Worm (Caenorhabditis elegans): ENCODE measurements around the gene msp-152.

msp-152 gene

ce11 chrII:4946775-4947174 is 13.9 kb downstream of the msp-152 start:
- TF ChIP-seq ceh-16 (tag; optimal IDR thresholded peaks at IDR 0.05) (no peak), lin-39 (tag; optimal IDR thresholded peaks at IDR 0.05) (no peak), lin-13 (GFP tag; optimal IDR thresholded peaks at IDR 0.05) (peak; percentile 42), sem-4 (tag; optimal IDR thresholded peaks at IDR 0.05) (no peak), nhr-10 (tag; optimal IDR thresholded peaks at IDR 0.05) (no peak), skn-1 (tag; optimal IDR thresholded peaks at IDR 0.05) (no peak), dmd-4 (tag; optimal IDR thresholded peaks at IDR 0.05) (no peak), lsy-2 (tag; optimal IDR thresholded peaks at IDR 0.05) (peak in 1 of 2 experiments; percentile 13), aly-2 (tag; optimal IDR thresholded peaks at IDR 0.05) (no peak), sma-3 (GFP tag; optimal IDR thresholded peaks at IDR 0.05) (no peak), gmeb-1 (tag; optimal IDR thresholded peaks at IDR 0.05) (no peak), ama-1 (optimal IDR thresholded peaks at IDR 0.05) (no peak), R02D3.7 (tag; optimal IDR thresholded peaks at IDR 0.05) (no peak), nhr-129 (tag; optimal IDR thresholded peaks at IDR 0.05) (peak; percentile 18), F13H6.1 (tag; optimal IDR thresholded peaks at IDR 0.05) (no peak), fos-1 (tag; optimal IDR thresholded peaks at IDR 0.05) (no peak), mdl-1 (tag; optimal IDR thresholded peaks at IDR 0.05) (no peak), peb-1 (tag; optimal IDR thresholded peaks at IDR 0.05) (no peak), nhr-25 (tag; optimal IDR thresholded peaks at IDR 0.05) (no peak), unc-55 (GFP tag; optimal IDR thresholded peaks at IDR 0.05) (peak; percentile 31), crh-2 (tag; optimal IDR thresholded peaks at IDR 0.05) (peak; percentile 25), ztf-4 (tag; optimal IDR thresholded peaks at IDR 0.05) (no peak), C34F6.9 (tag; optimal IDR thresholded peaks at IDR 0.05) (peak; percentile 19), elt-1 (tag; optimal IDR thresholded peaks at IDR 0.05) (no peak)

ce11 chrII:4948118-4948517 is 15.3 kb downstream of the msp-152 start:
- TF ChIP-seq skn-1 (tag; optimal IDR thresholded peaks at IDR 0.05) (no peak), nhr-129 (tag; optimal IDR thresholded peaks at IDR 0.05) (no peak), sma-3 (GFP tag; optimal IDR thresholded peaks at IDR 0.05) (no peak), nhr-23 (tag; optimal IDR thresholded peaks at IDR 0.05) (no peak), nhr-25 (tag; optimal IDR thresholded peaks at IDR 0.05) (no peak)

ce11 chrII:4949380-4949950 is 16.6 kb downstream of the msp-152 start, which contains the start of the genes try-1 and zyg-12:
TSS of gene try-1 (minus strand) at chrII:4949527.
TSS of gene zyg-12 (plus strand) at chrII:4949900.
- no peak for TF ChIP-seq sma-9 (GFP tag; optimal IDR thresholded peaks at IDR 0.05)
- TF ChIP-seq sma-9 (tag; optimal IDR thresholded peaks at IDR 0.05), result no peak
- no peak for TF ChIP-seq F13H6.1 (tag; optimal IDR thresholded peaks at IDR 0.05)
- no peak for TF ChIP-seq ztf-11 (tag; optimal IDR thresholded peaks at IDR 0.05)

- TF ChIP-seq nhr-11 (tag; optimal IDR thresholded peaks at IDR 0.05) (no peak), elt-3 (tag; optimal IDR thresholded peaks at IDR 0.05) (no peak), ceh-16 (tag; optimal IDR thresholded peaks at IDR 0.05) (no peak), aly-2 (tag; optimal IDR thresholded peaks at IDR 0.05) (no peak), mdl-1 (tag; optimal IDR thresholded peaks at IDR 0.05) (no peak), egl-27 (tag; optimal IDR thresholded peaks at IDR 0.05) (no peak), nhr-23 (tag; optimal IDR thresholded peaks at IDR 0.05) (no peak), unc-62 (GFP tag; optimal IDR thresholded peaks at IDR 0.05) (no peak), snpc-4 (tag; optimal IDR thresholded peaks at IDR 0.05) (no peak), nhr-77 (tag; optimal IDR thresholded peaks at IDR 0.05) (no peak), blmp-1 (tag; optimal IDR thresholded peaks at IDR 0.05; ENCODE audit: insufficient read depth) (no peak), lsy-2 (tag; optimal IDR thresholded peaks at IDR 0.05) (no peak), nhr-6 (tag; optimal IDR thresholded peaks at IDR 0.05) (no peak), peb-1 (tag; optimal IDR thresholded peaks at IDR 0.05) (no peak), ama-1 (optimal IDR thresholded peaks at IDR 0.05) (no peak), nhr-21 (tag; optimal IDR thresholded peaks at IDR 0.05) (no peak), nhr-25 (tag; optimal IDR thresholded peaks at IDR 0.05) (no peak), mab-5 (tag; optimal IDR thresholded peaks at IDR 0.05) (no peak)
Observed at ce11 chrII:4953289-4953688, 20.5 kb downstream of the msp-152 start, which contains the start of gene ndx-3. TSS of gene ndx-3 (plus strand) at chrII:4953589.
